Worm (Caenorhabditis elegans): ENCODE measurements around the gene srw-76.
"Not testable (repeated sequence)": the region's sequence is repeated elsewhere in the genome, so short reads cannot be mapped to it uniquely, and the experiment has no call there.

srw-76 gene

DNA sequence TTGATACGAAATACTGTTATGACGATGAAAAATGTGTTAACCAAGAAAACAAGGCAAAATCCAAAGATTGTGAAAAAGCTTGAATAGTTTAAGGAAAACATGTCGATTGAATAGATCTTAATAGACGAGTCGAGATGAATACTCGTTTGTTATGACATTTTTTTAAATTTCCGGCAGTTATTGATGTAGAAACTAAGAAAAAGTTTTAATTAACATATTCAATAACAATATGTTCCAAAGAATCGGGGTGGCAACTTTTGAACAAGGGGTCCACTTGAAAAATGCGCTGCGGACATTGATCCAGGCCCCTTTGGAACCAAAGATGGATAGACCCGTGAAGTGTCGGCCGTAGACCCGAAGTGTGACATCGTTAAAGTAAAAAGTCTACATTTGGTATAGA, 33.1 kb upstream of the srw-76 start, which contains the start of gene str-61:
Gene str-61 (minus strand): TSS at position 101 of the 400 bp plus-strand sequence.
- TF ChIP-seq ref-1 (GFP tag; conservative IDR thresholded peaks at IDR 0.05) (no peak), ztf-29 (GFP tag; IDR thresholded peaks at IDR 0.05) (no peak), T22C8.4 (GFP tag; IDR thresholded peaks at IDR 0.05) (no peak), ztf-23 (GFP tag; IDR thresholded peaks at IDR 0.05) (no peak), klf-2 (GFP tag; conservative IDR thresholded peaks at IDR 0.05) (no peak), med-1 (GFP tag; optimal IDR thresholded peaks at IDR 0.05; ENCODE audit: insufficient read depth) (no peak), cog-1 (tag; optimal IDR thresholded peaks at IDR 0.05) (no peak), tab-1 (GFP tag; IDR thresholded peaks at IDR 0.05) (no peak), flt-1 (GFP tag; IDR thresholded peaks at IDR 0.05) (no peak)

DNA sequence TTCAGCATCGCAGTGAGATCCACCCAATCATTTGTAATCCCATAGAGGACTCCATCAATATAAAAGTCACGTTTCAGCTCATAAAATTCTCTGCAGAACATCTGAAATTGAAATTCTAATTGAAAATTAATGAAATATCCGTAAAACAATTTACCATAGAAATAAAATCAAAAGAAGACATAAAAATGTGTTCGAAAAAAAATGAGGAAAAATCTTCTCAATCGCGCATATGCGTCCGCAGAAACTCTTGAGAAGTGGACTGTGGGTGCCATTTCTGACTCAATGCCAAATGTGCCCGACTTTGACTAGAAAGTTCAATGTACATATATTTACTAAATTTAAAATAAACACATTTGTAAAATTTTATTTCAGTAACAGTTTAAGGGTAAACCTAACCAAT, 30.4 kb upstream of the srw-76 start, which contains the start of gene F14F8.9:
Gene F14F8.9 (minus strand): TSS at position 101 of the 400 bp plus-strand sequence.
- TF ChIP-seq ztf-29 (GFP tag; IDR thresholded peaks at IDR 0.05), result no peak

DNA sequence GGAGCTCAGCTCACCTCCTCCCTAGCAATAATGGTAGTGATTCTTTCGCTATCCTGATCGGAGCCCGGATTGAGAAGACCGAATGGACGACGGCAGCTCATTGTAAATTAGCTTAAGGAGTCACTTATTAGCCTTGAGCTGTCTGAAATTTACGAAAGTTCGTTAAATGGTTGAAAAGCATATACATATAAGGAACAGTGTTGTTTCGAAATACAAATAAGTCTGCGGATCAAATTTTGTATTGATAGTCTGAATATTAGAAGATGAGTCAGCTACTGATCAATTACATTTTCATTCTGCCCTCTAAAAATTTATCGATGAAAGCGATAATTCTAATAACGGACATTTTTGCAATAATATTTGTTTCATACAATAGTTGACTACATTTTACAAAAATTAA, 28.5 kb upstream of the srw-76 start, which contains the start of gene F14F8.14:
Gene F14F8.14 (minus strand): TSS at position 101 of the 400 bp plus-strand sequence.
- TF ChIP-seq med-1 (GFP tag; optimal IDR thresholded peaks at IDR 0.05; ENCODE audit: insufficient read depth) (no peak), T22C8.4 (GFP tag; IDR thresholded peaks at IDR 0.05) (no peak), ref-1 (GFP tag; conservative IDR thresholded peaks at IDR 0.05) (no peak), cog-1 (tag; optimal IDR thresholded peaks at IDR 0.05) (no peak), tab-1 (GFP tag; IDR thresholded peaks at IDR 0.05) (no peak), ztf-29 (GFP tag; IDR thresholded peaks at IDR 0.05) (no peak), klf-2 (GFP tag; conservative IDR thresholded peaks at IDR 0.05) (no peak), flt-1 (GFP tag; IDR thresholded peaks at IDR 0.05) (no peak), ztf-23 (GFP tag; IDR thresholded peaks at IDR 0.05) (no peak)

DNA sequence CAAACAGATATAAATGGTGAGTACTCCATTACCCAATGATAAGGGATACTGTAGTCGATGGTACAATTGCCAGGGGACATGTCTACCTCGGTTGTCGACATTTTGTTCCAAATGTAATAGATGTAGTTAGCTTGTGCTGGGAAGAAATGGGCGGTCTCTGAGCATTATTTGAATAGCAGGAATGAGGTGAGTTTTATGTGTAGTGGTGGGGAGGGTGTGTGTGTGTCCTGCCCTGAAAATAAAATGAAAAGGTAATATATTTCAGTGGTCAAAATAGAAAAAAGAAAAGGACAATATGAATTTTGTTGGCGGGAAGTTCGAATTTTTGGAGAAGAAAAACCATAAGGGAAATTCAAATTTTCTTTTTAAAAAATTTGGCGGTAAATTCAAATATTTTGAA, 22.7 kb upstream of the srw-76 start, which contains the start of gene Y70C5B.2:
Gene Y70C5B.2 (minus strand): TSS at position 101 of the 400 bp plus-strand sequence.
- TF ChIP-seq cog-1 (tag; optimal IDR thresholded peaks at IDR 0.05); T22C8.4 (GFP tag; IDR thresholded peaks at IDR 0.05); flt-1 (GFP tag; IDR thresholded peaks at IDR 0.05): not testable (repeated sequence)

DNA sequence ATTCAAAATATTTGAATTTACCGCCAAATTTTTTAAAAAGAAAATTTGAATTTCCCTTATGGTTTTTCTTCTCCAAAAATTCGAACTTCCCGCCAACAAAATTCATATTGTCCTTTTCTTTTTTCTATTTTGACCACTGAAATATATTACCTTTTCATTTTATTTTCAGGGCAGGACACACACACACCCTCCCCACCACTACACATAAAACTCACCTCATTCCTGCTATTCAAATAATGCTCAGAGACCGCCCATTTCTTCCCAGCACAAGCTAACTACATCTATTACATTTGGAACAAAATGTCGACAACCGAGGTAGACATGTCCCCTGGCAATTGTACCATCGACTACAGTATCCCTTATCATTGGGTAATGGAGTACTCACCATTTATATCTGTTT, 16.1 kb upstream of the srw-76 start, which contains the start of gene W06G6.15:
Gene W06G6.15 (plus strand): TSS at position 301 of the 400 bp plus-strand sequence.
- not testable (repeated sequence) for TF ChIP-seq ztf-29, tab-1, T22C8.4 (GFP tag; IDR thresholded peaks at IDR 0.05)

DNA sequence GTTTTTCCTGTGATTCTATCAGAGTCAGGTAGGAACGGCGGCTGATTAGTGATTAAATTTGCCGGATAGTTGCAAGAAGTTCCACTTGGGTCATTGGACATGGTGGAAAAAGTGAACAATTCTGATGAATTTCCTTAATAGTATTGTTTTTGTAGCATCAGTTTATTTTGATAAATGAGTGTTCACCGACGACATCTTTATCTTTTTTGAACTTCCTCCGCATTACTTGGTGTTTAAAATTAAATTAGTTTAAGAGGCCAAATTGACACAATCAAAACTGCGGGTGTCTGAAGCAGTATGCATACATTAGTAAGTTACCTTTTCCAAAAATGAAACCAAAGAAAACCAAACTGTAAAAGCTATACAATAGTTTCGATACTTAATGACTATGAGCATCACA, 11.1 kb upstream of the srw-76 start, which contains the start of gene W06G6.11:
Gene W06G6.11 (minus strand): TSS at position 101 of the 400 bp plus-strand sequence.
- not testable (repeated sequence) for TF ChIP-seq med-1 (GFP tag; optimal IDR thresholded peaks at IDR 0.05; ENCODE audit: insufficient read depth); ztf-23 (GFP tag; IDR thresholded peaks at IDR 0.05); ref-1 (GFP tag; conservative IDR thresholded peaks at IDR 0.05)

DNA sequence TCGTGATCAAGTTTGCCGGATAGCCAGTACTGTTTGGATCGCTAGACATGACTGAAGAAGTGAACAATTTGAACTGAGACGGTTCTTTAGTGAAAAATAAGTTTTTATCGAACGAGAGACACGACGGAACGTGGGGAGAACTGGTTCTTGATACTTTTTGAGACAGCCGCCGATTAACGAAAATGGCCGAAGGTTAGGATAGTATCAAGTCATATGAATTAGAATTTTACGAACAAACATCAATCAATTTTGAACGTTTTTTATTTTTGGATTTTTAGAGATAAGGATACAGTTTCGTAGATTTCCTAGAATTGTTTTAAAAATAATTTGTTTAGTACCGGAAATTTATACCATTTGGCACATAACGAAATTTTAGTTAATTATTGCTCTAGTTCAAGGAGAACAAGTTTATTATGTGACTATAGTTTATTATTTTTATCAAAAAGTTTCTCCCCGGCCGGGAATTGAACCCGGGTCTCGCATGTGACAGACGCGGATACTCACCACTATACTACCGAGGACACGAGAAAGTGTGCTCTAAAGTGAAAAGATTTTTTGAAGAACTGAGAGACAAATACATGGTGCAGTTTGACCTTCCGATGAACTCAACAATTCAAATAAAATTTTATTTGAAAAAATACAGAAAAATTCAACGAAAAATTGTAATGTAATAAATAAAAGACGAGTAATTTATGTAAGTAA, 10.4 kb upstream of the srw-76 start, which contains the start of gene W06G6.20:
Gene W06G6.20 (minus strand): TSS at position 51 of the 702 bp plus-strand sequence.
- no peak for TF ChIP-seq tab-1 (GFP tag; IDR thresholded peaks at IDR 0.05)
- TF ChIP-seq ztf-23 (GFP tag; IDR thresholded peaks at IDR 0.05), result no peak
- TF ChIP-seq ref-1 (GFP tag; conservative IDR thresholded peaks at IDR 0.05), result no peak
- no peak for TF ChIP-seq T22C8.4 (GFP tag; IDR thresholded peaks at IDR 0.05)
- no peak for TF ChIP-seq cog-1 (tag; optimal IDR thresholded peaks at IDR 0.05)
- TF ChIP-seq med-1 (GFP tag; optimal IDR thresholded peaks at IDR 0.05; ENCODE audit: insufficient read depth), result no peak
- TF ChIP-seq flt-1 (GFP tag; IDR thresholded peaks at IDR 0.05), result no peak
- no peak for TF ChIP-seq ztf-29 (GFP tag; IDR thresholded peaks at IDR 0.05)
- no peak for TF ChIP-seq klf-2 (GFP tag; conservative IDR thresholded peaks at IDR 0.05)

DNA sequence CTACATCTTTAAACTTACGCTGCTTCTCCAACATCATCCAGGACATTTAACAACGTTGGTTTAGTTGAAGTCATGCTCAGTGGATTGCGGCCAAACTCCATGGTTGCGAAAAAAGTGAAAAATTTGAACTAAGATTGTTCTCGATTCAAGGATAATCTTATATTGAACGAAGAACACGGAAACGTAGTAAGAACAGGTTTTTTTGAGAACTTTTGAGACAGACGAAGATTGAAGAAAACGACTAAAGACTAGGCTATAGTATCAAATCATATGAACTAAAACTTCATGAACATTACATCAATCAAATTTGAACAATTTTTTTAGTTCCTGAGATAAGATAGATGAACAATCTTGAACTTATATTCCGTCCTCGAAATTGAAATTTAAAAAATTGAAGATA, 9.0 kb upstream of the srw-76 start, which contains the start of gene W06G6.10:
Gene W06G6.10 (minus strand): TSS at position 101 of the 400 bp plus-strand sequence.
- no peak for TF ChIP-seq cog-1 (tag; optimal IDR thresholded peaks at IDR 0.05)
- TF ChIP-seq med-1 (GFP tag; optimal IDR thresholded peaks at IDR 0.05; ENCODE audit: insufficient read depth), result no peak
- no peak for TF ChIP-seq ref-1 (GFP tag; conservative IDR thresholded peaks at IDR 0.05)

DNA sequence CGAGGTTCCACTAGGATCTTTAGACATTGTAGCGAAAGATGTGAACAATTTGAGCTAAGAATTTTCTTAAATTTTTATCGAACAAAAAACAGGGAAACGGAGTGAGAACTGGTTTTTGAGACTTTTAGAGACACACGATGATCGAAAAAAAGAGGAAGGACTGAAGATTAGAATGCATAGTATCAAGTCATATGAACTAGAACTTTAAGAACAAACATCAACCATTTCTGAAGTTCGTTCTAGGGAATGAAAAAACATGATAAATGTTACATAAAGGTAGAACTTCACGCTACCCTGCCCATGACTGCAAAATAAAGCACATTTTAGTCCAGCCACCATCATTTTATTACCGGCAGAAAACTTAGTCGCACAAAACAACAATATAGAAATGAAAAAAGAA, 8.3 kb upstream of the srw-76 start, which contains the start of gene W06G6.9:
Gene W06G6.9 (minus strand): TSS at position 101 of the 400 bp plus-strand sequence.
- TF ChIP-seq ztf-29 (GFP tag; IDR thresholded peaks at IDR 0.05) (no peak), cog-1 (tag; optimal IDR thresholded peaks at IDR 0.05) (no peak), med-1 (GFP tag; optimal IDR thresholded peaks at IDR 0.05; ENCODE audit: insufficient read depth) (no peak), ztf-23 (GFP tag; IDR thresholded peaks at IDR 0.05) (no peak), flt-1 (GFP tag; IDR thresholded peaks at IDR 0.05) (no peak), ref-1 (GFP tag; conservative IDR thresholded peaks at IDR 0.05) (no peak), T22C8.4 (GFP tag; IDR thresholded peaks at IDR 0.05) (no peak), klf-2 (GFP tag; conservative IDR thresholded peaks at IDR 0.05) (no peak), tab-1 (GFP tag; IDR thresholded peaks at IDR 0.05) (no peak)

DNA sequence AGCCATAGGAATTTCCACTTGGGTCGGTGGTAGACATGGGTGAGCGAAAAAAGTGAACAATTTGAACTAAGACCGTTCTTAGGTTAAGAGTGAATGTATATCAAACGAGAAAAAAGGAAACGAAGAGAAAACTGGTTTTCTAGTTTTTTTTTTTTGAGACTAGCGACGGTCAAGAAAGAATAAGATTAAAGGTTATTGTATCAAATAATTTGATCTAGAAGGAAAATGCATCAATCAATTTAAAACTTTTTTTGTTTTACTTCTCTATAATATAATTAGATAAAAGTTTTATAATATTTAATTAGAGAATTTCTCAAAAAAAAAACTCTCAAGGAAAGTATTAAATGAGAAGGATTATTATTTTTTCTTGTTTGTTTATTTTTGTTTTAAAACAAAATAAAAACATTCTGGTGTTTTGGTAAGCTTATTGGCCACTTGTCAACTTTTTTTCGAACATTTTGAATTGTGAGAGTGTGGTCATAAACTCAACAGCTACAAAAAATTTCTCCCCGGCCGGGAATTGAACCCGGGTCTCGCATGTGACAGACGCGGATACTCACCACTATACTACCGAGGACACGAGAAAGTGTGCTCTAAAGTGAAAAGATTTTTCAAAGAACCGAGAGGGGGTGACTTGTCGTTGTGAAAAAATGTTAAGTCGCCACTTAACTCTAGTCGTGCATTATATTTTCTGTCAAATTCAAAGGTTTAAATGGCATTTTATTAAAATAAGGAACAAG, 7.3 kb upstream of the srw-76 start, which contains the start of gene W06G6.17:
Gene W06G6.17 (minus strand): TSS at position 51 of the 740 bp plus-strand sequence.
- no peak for TF ChIP-seq tab-1 (GFP tag; IDR thresholded peaks at IDR 0.05)
- no peak for TF ChIP-seq T22C8.4 (GFP tag; IDR thresholded peaks at IDR 0.05)
- TF ChIP-seq flt-1 (GFP tag; IDR thresholded peaks at IDR 0.05), result no peak
- no peak for TF ChIP-seq med-1 (GFP tag; optimal IDR thresholded peaks at IDR 0.05; ENCODE audit: insufficient read depth)
- TF ChIP-seq klf-2 (GFP tag; conservative IDR thresholded peaks at IDR 0.05), result no peak
- no peak for TF ChIP-seq ztf-23 (GFP tag; IDR thresholded peaks at IDR 0.05)
- no peak for TF ChIP-seq ztf-29 (GFP tag; IDR thresholded peaks at IDR 0.05)
- no peak for TF ChIP-seq cog-1 (tag; optimal IDR thresholded peaks at IDR 0.05)
- TF ChIP-seq ref-1 (GFP tag; conservative IDR thresholded peaks at IDR 0.05), result no peak

Data from whole organism, midembryonic.